Worm (Caenorhabditis elegans) whole organism, L4 larva: ENCODE data around the gene msp-50.

Experiments used
- F10B5.3 ChIP-seq: sonication (generic microtip); optimal IDR thresholded peaks from 2 replicates; lab custom pipeline; 2016; ENCODE audit warnings: mild to moderate bottlenecking, missing genetic modification characterization, missing compliant biosample characterization
- F26F4.8 ChIP-seq: fragments of 200-800 bp; sonication (Bioruptor generic); conservative IDR thresholded peaks from 2 replicates; pipeline ENCODE4 v1.3.6; 2022; ENCODE audit warnings: missing genetic modification characterization, missing compliant biosample characterization
- R02D3.7 ChIP-seq: fragments of 150-350 bp; sonication (generic microtip); optimal IDR thresholded peaks from 3 replicates; lab custom pipeline; 2014; ENCODE audit warnings: missing biosample characterization, missing genetic modification characterization
- T20F7.1 ChIP-seq: fragments of 200-800 bp; sonication (Bioruptor generic); optimal IDR thresholded peaks from 2 replicates; lab custom pipeline; 2018; ENCODE audit warnings: mild to moderate bottlenecking, missing genetic modification characterization, missing compliant biosample characterization
- Y105C5A.15 ChIP-seq: fragments of 200-800 bp; sonication (Bioruptor generic); IDR thresholded peaks from 2 replicates; pipeline ENCODE4 v1.3.6; 2022; ENCODE audit warnings: missing genetic modification characterization, missing compliant biosample characterization
- Y48G9A.11 ChIP-seq: fragments of 200-800 bp; sonication (Bioruptor generic); IDR thresholded peaks from 2 replicates; pipeline ENCODE4 v1.3.6; 2022; ENCODE audit warnings: missing genetic modification reagents, missing genetic modification characterization, missing compliant biosample characterization
- Y5F2A.4 ChIP-seq: fragments of 200-800 bp; sonication (Bioruptor generic); optimal IDR thresholded peaks from 2 replicates; lab custom pipeline; 2018; ENCODE audit warnings: mild to moderate bottlenecking, missing genetic modification characterization, missing compliant biosample characterization
- ZK337.2 ChIP-seq: fragments of 200-800 bp; sonication (Bioruptor generic); IDR thresholded peaks from 2 replicates; pipeline ENCODE4 v1.3.6; 2022; ENCODE audit warnings: missing genetic modification reagents, missing genetic modification characterization, missing compliant biosample characterization
- aha-1 ChIP-seq: fragments of 150-350 bp; peaks from one replicate; lab custom pipeline; 2014; ENCODE audit warnings: missing biosample characterization, missing genetic modification characterization
- ceh-32 ChIP-seq: sonication (generic microtip); optimal IDR thresholded peaks from 2 replicates; lab custom pipeline; 2016; ENCODE audit warnings: mild to moderate bottlenecking, missing genetic modification characterization, missing compliant biosample characterization; ENCODE audit not compliant: poor library complexity
- ceh-44 ChIP-seq: fragments of 200-800 bp; sonication (Bioruptor generic); IDR thresholded peaks from 2 replicates; pipeline ENCODE4 v1.3.6; 2022; ENCODE audit warnings: missing genetic modification reagents, missing genetic modification characterization, missing compliant biosample characterization
- cey-2 ChIP-seq: sonication (generic microtip); optimal IDR thresholded peaks from 3 replicates; lab custom pipeline; 2017; ENCODE audit warnings: missing genetic modification characterization, mild to moderate bottlenecking, missing compliant biosample characterization, antibody characterized with exemption, borderline replicate concordance; ENCODE audit not compliant: insufficient read depth
- daf-16 ChIP-seq, 3 experiments: sonication (generic microtip); optimal IDR thresholded peaks; 2 replicates each; lab custom pipeline; 2016 to 2017; ENCODE audit warnings: missing genetic modification characterization in 3 of 3, missing genetic modification reagents in 3 of 3, mild to moderate bottlenecking in 2 of 3, missing compliant biosample characterization in 2 of 3, missing biosample characterization in 1 of 3, moderate library complexity in 1 of 3
- daf-19 ChIP-seq: fragments of 200-800 bp; sonication (Bioruptor generic); conservative IDR thresholded peaks from 2 replicates; pipeline ENCODE4 v1.3.6; 2022; ENCODE audit warnings: missing genetic modification characterization, missing compliant biosample characterization
- dmd-6 ChIP-seq: fragments of 200-800 bp; sonication (Bioruptor generic); IDR thresholded peaks from 2 replicates; pipeline ENCODE4 v1.3.6; 2022; ENCODE audit warnings: missing genetic modification reagents, missing genetic modification characterization, missing compliant biosample characterization
- dmd-8 ChIP-seq: fragments of 200-800 bp; sonication (Bioruptor generic); IDR thresholded peaks from 2 replicates; pipeline ENCODE4 v1.3.6; 2022; ENCODE audit warnings: missing genetic modification characterization, missing compliant biosample characterization
- dmd-9 ChIP-seq: fragments of 200-800 bp; sonication (Bioruptor generic); IDR thresholded peaks from 2 replicates; pipeline ENCODE4 v1.3.6; 2022; ENCODE audit warnings: missing genetic modification reagents, missing genetic modification characterization, missing compliant biosample characterization
- dpl-1 ChIP-seq: fragments of 150-350 bp; optimal IDR thresholded peaks from 2 replicates; lab custom pipeline; 2014; ENCODE audit warnings: missing biosample characterization, missing genetic modification reagents, missing genetic modification characterization
- dve-1 ChIP-seq: sonication (generic microtip); optimal IDR thresholded peaks from 2 replicates; lab custom pipeline; 2017; ENCODE audit warnings: antibody characterized with exemption, mild to moderate bottlenecking, missing genetic modification characterization, missing compliant biosample characterization; ENCODE audit not compliant: insufficient read depth
- fkh-10 ChIP-seq: fragments of 150-350 bp; optimal IDR thresholded peaks from 2 replicates; lab custom pipeline; 2014; ENCODE audit warnings: missing biosample characterization, missing genetic modification reagents, missing genetic modification characterization
- hlh-11 ChIP-seq: fragments of 200-800 bp; sonication (Bioruptor generic); optimal IDR thresholded peaks from 2 replicates; lab custom pipeline; 2018; ENCODE audit warnings: mild to moderate bottlenecking, missing genetic modification characterization, missing compliant biosample characterization
- hlh-30 ChIP-seq: sonication (generic microtip); optimal IDR thresholded peaks from 2 replicates; lab custom pipeline; 2017; ENCODE audit warnings: antibody characterized with exemption, mild to moderate bottlenecking, missing genetic modification characterization, missing compliant biosample characterization; ENCODE audit not compliant: insufficient read depth
- hmg-1.1 ChIP-seq: fragments of 200-800 bp; sonication (Bioruptor generic); IDR thresholded peaks from 2 replicates; pipeline ENCODE4 v1.3.6; 2022; ENCODE audit warnings: missing genetic modification reagents, missing genetic modification characterization, missing compliant biosample characterization
- jun-1 ChIP-seq: fragments of 150-350 bp; optimal IDR thresholded peaks from 2 replicates; lab custom pipeline; 2014; ENCODE audit warnings: missing biosample characterization, missing genetic modification reagents, missing genetic modification characterization
- lin-13 ChIP-seq: fragments of 150-350 bp; optimal IDR thresholded peaks from 2 replicates; lab custom pipeline; 2014; ENCODE audit warnings: missing biosample characterization, missing genetic modification reagents, missing genetic modification characterization
- lin-29 ChIP-seq: fragments of 200-800 bp; sonication (Bioruptor generic); IDR thresholded peaks from 2 replicates; pipeline ENCODE4 v1.3.6; 2022; ENCODE audit warnings: missing genetic modification reagents, missing genetic modification characterization, missing compliant biosample characterization
- lin-38 ChIP-seq: fragments of 200-800 bp; sonication (Bioruptor generic); IDR thresholded peaks from 2 replicates; pipeline ENCODE4 v1.3.6; 2022; ENCODE audit warnings: missing genetic modification reagents, missing genetic modification characterization, missing compliant biosample characterization
- madf-9 ChIP-seq: fragments of 200-800 bp; sonication (Bioruptor generic); conservative IDR thresholded peaks from 2 replicates; pipeline ENCODE4 v1.3.6; 2022; ENCODE audit warnings: missing genetic modification reagents, missing genetic modification characterization, missing compliant biosample characterization
- mdt-29 ChIP-seq: fragments of 200-800 bp; sonication (Bioruptor generic); IDR thresholded peaks from 2 replicates; pipeline ENCODE4 v1.3.6; 2022; ENCODE audit warnings: missing genetic modification reagents, missing genetic modification characterization, missing compliant biosample characterization
- mxl-2 ChIP-seq: fragments of 200-800 bp; sonication (Bioruptor generic); conservative IDR thresholded peaks from 2 replicates; pipeline ENCODE4 v1.3.6; 2022; ENCODE audit warnings: missing genetic modification reagents, missing genetic modification characterization, missing compliant biosample characterization
- mxl-3 ChIP-seq: fragments of 200-800 bp; sonication (Bioruptor generic); optimal IDR thresholded peaks from 2 replicates; lab custom pipeline; 2018; ENCODE audit warnings: mild to moderate bottlenecking, missing genetic modification characterization, missing compliant biosample characterization
- nhr-10 ChIP-seq: fragments of 150-350 bp; optimal IDR thresholded peaks from 2 replicates; lab custom pipeline; 2014; ENCODE audit warnings: missing biosample characterization, missing genetic modification characterization
- nhr-11 ChIP-seq: fragments of 150-350 bp; optimal IDR thresholded peaks from 2 replicates; lab custom pipeline; 2014; ENCODE audit warnings: missing biosample characterization, missing genetic modification characterization
- nhr-28 ChIP-seq: fragments of 150-350 bp; optimal IDR thresholded peaks from 2 replicates; lab custom pipeline; 2014; ENCODE audit warnings: missing biosample characterization, missing genetic modification characterization
- nhr-42 ChIP-seq: fragments of 200-800 bp; sonication (Bioruptor generic); IDR thresholded peaks from 2 replicates; pipeline ENCODE4 v1.3.6; 2022; ENCODE audit warnings: missing genetic modification characterization, missing compliant biosample characterization
- nhr-48 ChIP-seq: sonication (generic microtip); optimal IDR thresholded peaks from 2 replicates; lab custom pipeline; 2016; ENCODE audit warnings: mild to moderate bottlenecking, missing genetic modification characterization, missing compliant biosample characterization
- nhr-6 ChIP-seq: fragments of 150-350 bp; optimal IDR thresholded peaks from 2 replicates; lab custom pipeline; 2014; ENCODE audit warnings: missing biosample characterization, missing genetic modification characterization
- nhr-76 ChIP-seq: fragments of 150-350 bp; optimal IDR thresholded peaks from 2 replicates; lab custom pipeline; 2014; ENCODE audit warnings: missing biosample characterization, missing genetic modification characterization
- nhr-77 ChIP-seq: fragments of 150-350 bp; optimal IDR thresholded peaks from 2 replicates; lab custom pipeline; 2014; ENCODE audit warnings: missing biosample characterization, missing genetic modification characterization
- php-3 ChIP-seq: fragments of 200-800 bp; sonication (Bioruptor generic); IDR thresholded peaks from 2 replicates; pipeline ENCODE4 v1.3.6; 2022; ENCODE audit warnings: missing genetic modification reagents, missing genetic modification characterization, missing compliant biosample characterization
- pqm-1 ChIP-seq: sonication (generic microtip); optimal IDR thresholded peaks from 2 replicates; lab custom pipeline; 2017; ENCODE audit warnings: missing biosample characterization, missing genetic modification characterization
- saeg-2 ChIP-seq: fragments of 200-800 bp; sonication (Bioruptor generic); IDR thresholded peaks from 2 replicates; pipeline ENCODE4 v1.3.6; 2022; ENCODE audit warnings: missing genetic modification reagents, missing genetic modification characterization, missing compliant biosample characterization
- sdz-12 ChIP-seq: fragments of 200-800 bp; sonication (Bioruptor generic); optimal IDR thresholded peaks from 2 replicates; lab custom pipeline; 2018; ENCODE audit warnings: mild to moderate bottlenecking, missing genetic modification characterization, missing compliant biosample characterization
- snpc-4 ChIP-seq: fragments of 150-350 bp; optimal IDR thresholded peaks from 2 replicates; lab custom pipeline; 2014; ENCODE audit warnings: missing biosample characterization, missing genetic modification characterization
- spr-1 ChIP-seq: sonication (generic microtip); optimal IDR thresholded peaks from 2 replicates; lab custom pipeline; 2016; ENCODE audit warnings: mild to moderate bottlenecking, missing genetic modification characterization, missing compliant biosample characterization
- tag-97 ChIP-seq: fragments of 200-800 bp; sonication (Bioruptor generic); IDR thresholded peaks from 2 replicates; pipeline ENCODE4 v1.3.6; 2022; ENCODE audit warnings: missing genetic modification characterization, missing compliant biosample characterization
- tra-1 ChIP-seq: fragments of 200-800 bp; sonication (Bioruptor generic); IDR thresholded peaks from 2 replicates; pipeline ENCODE4 v1.3.6; 2022; ENCODE audit warnings: missing genetic modification reagents, missing genetic modification characterization, missing compliant biosample characterization
- unc-39 ChIP-seq: sonication (generic microtip); optimal IDR thresholded peaks from 2 replicates; lab custom pipeline; 2017; ENCODE audit warnings: missing biosample characterization, missing genetic modification characterization
- zfp-3 ChIP-seq: fragments of 200-800 bp; sonication (Bioruptor generic); conservative IDR thresholded peaks from 2 replicates; pipeline ENCODE4 v1.3.6; 2022; ENCODE audit warnings: missing genetic modification reagents, missing genetic modification characterization, missing compliant biosample characterization
- zip-11 ChIP-seq: fragments of 200-800 bp; sonication (Bioruptor generic); IDR thresholded peaks from 2 replicates; pipeline ENCODE4 v1.3.6; 2022; ENCODE audit warnings: missing genetic modification characterization, missing compliant biosample characterization

The msp-50 gene

ce11 chrII:5201922-5202562 is 2.4 kb downstream of the msp-50 start:
- TF ChIP-seq mdt-29 (GFP tag; lab: Robert Waterston, UW) (0 out of 2 replicates have a peak, but pooled peaks have one; percentile 30), saeg-2 (GFP tag; lab: Robert Waterston, UW) (peak; percentile 82), dmd-9 (GFP tag; lab: Robert Waterston, UW) (no peak), F10B5.3 (no peak), hlh-30 (tag; lab: Kevin White, UChicago) (peak; percentile 55), ceh-44 (GFP tag; lab: Robert Waterston, UW) (no peak), nhr-76 (tag; lab: Kevin White, UChicago) (no peak), zip-11 (GFP tag; lab: Robert Waterston, UW) (no peak), zfp-3 (GFP tag; lab: Robert Waterston, UW) (no peak), tra-1 (GFP tag; lab: Robert Waterston, UW) (peak; percentile 98), mxl-3 (GFP tag; lab: Kevin White, UChicago) (peak; percentile 21), mxl-2 (GFP tag; lab: Robert Waterston, UW) (no peak), fkh-10 (no peak), ZK337.2 (no peak), F26F4.8 (no peak), unc-39 (tag; lab: Kevin White, UChicago) (no peak), hlh-11 (tag; lab: Kevin White, UChicago) (peak; percentile 91), dmd-6 (peak; percentile 95), spr-1 (tag; lab: Kevin White, UChicago) (peak; percentile 3), nhr-6 (peak; percentile 31), lin-38 (peak; percentile 27; the same call in 1 of the 2 replicates), nhr-10 (peak; percentile 50), daf-19 (GFP tag; lab: Robert Waterston, UW) (no peak), R02D3.7 (tag; lab: Kevin White, UChicago) (no peak), T20F7.1 (GFP tag; lab: Kevin White, UChicago) (peak; percentile 63), Y48G9A.11 (GFP tag; lab: Robert Waterston, UW) (no peak), nhr-48 (tag; lab: Kevin White, UChicago) (peak; percentile 84), dmd-8 (GFP tag; lab: Robert Waterston, UW) (no peak), Y105C5A.15 (GFP tag; lab: Robert Waterston, UW) (no peak), nhr-77 (tag; lab: Kevin White, UChicago) (peak; percentile 50), nhr-28 (peak; percentile 76), nhr-42 (GFP tag; lab: Robert Waterston, UW) (no peak), sdz-12 (GFP tag; lab: Kevin White, UChicago) (no peak), php-3 (GFP tag; lab: Robert Waterston, UW) (peak; percentile 99), tag-97 (GFP tag; lab: Robert Waterston, UW) (no peak), nhr-11 (tag; lab: Kevin White, UChicago) (no peak), pqm-1 (tag; lab: Kevin White, UChicago) (peak; percentile 91), dve-1 (tag; lab: Kevin White, UChicago) (peak; percentile 97), aha-1 (tag; lab: Kevin White, UChicago) (peak; percentile 91), cey-2 (tag; lab: Kevin White, UChicago) (peak; percentile 51), Y5F2A.4 (GFP tag; lab: Kevin White, UChicago) (no peak), ceh-32 (tag; lab: Kevin White, UChicago) (no peak), hmg-1.1 (GFP tag; lab: Robert Waterston, UW) (0 out of 2 replicates have a peak, but pooled peaks have one; percentile 25), snpc-4 (tag; lab: Kevin White, UChicago) (no peak), dpl-1 (GFP tag; lab: Kevin White, UChicago) (no peak), lin-13 (no peak), lin-29 (GFP tag; lab: Robert Waterston, UW) (no peak), jun-1 (tag; lab: Kevin White, UChicago) (no peak), madf-9 (no peak), daf-16 (GFP tag; optimal IDR thresholded peaks at IDR 0.05; lab: Kevin White, UChicago) (peak in 1 of 2 experiments; percentile 89), daf-16 (tag; optimal IDR thresholded peaks at IDR 0.05; lab: Kevin White, UChicago) (peak; percentile 83)
